Fruit fly (Drosophila melanogaster): ENCODE data around the gene MFS3.

The MFS3 gene

dm6 chr2L:1150554-1150953 is 7.6 kb downstream of the MFS3 start, which contains the start of the genes Tfb4 and Vps29 (continued):
- TF ChIP-seq CG1792 (GFP tag; optimal IDR thresholded peaks at IDR 0.05) (no peak), CG33557 (GFP tag; optimal IDR thresholded peaks at IDR 0.05) (no peak), dysf (GFP tag; IDR thresholded peaks at IDR 0.05) (peak; percentile 15; the same call in 1 of the 3 replicates), HmgD (GFP tag; optimal IDR thresholded peaks at IDR 0.05) (peak; percentile 59), Optix (GFP tag; IDR thresholded peaks at IDR 0.05) (no peak), onecut (GFP tag; IDR thresholded peaks at IDR 0.05) (no peak), nerfin-2 (GFP tag; IDR thresholded peaks at IDR 0.05; ENCODE audit: partially characterized antibody) (peak; percentile 98), CG11398 (GFP tag; optimal IDR thresholded peaks at IDR 0.05) (peak; percentile 25), vnd (GFP tag; IDR thresholded peaks at IDR 0.05; ENCODE audit: partially characterized antibody) (peak; percentile 93), hbn (GFP tag; IDR thresholded peaks at IDR 0.05; ENCODE audit: partially characterized antibody) (peak; percentile 89), zfh2 (GFP tag; optimal IDR thresholded peaks at IDR 0.05) (peak; percentile 84), CG3726 (GFP tag; IDR thresholded peaks at IDR 0.05) (no peak), H2.0 (GFP tag; IDR thresholded peaks at IDR 0.05) (peak; percentile 46; the same call in 1 of the 2 replicates), NfI (GFP tag; optimal IDR thresholded peaks at IDR 0.05) (peak; percentile 51), CG31388 (GFP tag; optimal IDR thresholded peaks at IDR 0.05) (no peak), ab (GFP tag; optimal IDR thresholded peaks at IDR 0.05) (no peak), exex (tag; optimal IDR thresholded peaks at IDR 0.05) (no peak), CG8944 (GFP tag; optimal IDR thresholded peaks at IDR 0.05) (no peak), unc-4 (GFP tag; IDR thresholded peaks at IDR 0.05; ENCODE audit: partially characterized antibody) (peak; percentile 86), Fer2 (tag; optimal IDR thresholded peaks at IDR 0.05) (no peak), Dbx (GFP tag; IDR thresholded peaks at IDR 0.05) (peak; percentile 65; the same call in 2 of the 3 replicates), CG1603 (tag; optimal IDR thresholded peaks at IDR 0.05) (no peak), crp (GFP tag; optimal IDR thresholded peaks at IDR 0.05) (peak in 1 of 2 experiments; percentile 61), en (GFP tag; optimal IDR thresholded peaks at IDR 0.05) (no peak), CG11695 (GFP tag; IDR thresholded peaks at IDR 0.05) (0 out of 3 replicates have a peak, but pooled peaks have one; percentile 12), gcm (GFP tag; optimal IDR thresholded peaks at IDR 0.05) (peak; percentile 21), aop (GFP tag; IDR thresholded peaks at IDR 0.05) (no peak), az2 (GFP tag; optimal IDR thresholded peaks at IDR 0.05) (peak; percentile 26), Mrtf (GFP tag; IDR thresholded peaks at IDR 0.05) (0 out of 3 replicates have a peak, but pooled peaks have one; percentile 21), CG17328 (GFP tag; IDR thresholded peaks at IDR 0.05) (peak; percentile 33; the same call in 1 of the 2 replicates), ERR (GFP tag; optimal IDR thresholded peaks at IDR 0.05) (peak; percentile 9), stc (GFP tag; IDR thresholded peaks at IDR 0.05) (no peak), ci (GFP tag; IDR thresholded peaks at IDR 0.05) (peak; percentile 87), dan (GFP tag; IDR thresholded peaks at IDR 0.05) (no peak), CG14014 (GFP tag; IDR thresholded peaks at IDR 0.05) (peak; percentile 23; the same call in 1 of the 2 replicates), CG2129 (GFP tag; IDR thresholded peaks at IDR 0.05; ENCODE audit: partially characterized antibody) (peak; percentile 70), rib (GFP tag; IDR thresholded peaks at IDR 0.05) (peak; percentile 62; the same call in 1 of the 2 replicates), Ada2b (GFP tag; IDR thresholded peaks at IDR 0.05) (peak; percentile 47; the same call in 1 of the 2 replicates), trem (tag; optimal IDR thresholded peaks at IDR 0.05) (peak; percentile 61), HmgZ (tag; optimal IDR thresholded peaks at IDR 0.05) (peak; percentile 56), lmd (GFP tag; IDR thresholded peaks at IDR 0.05) (no peak; the same call in 1 of the 2 replicates), Poxn (GFP tag; IDR thresholded peaks at IDR 0.05) (no peak), CG17802 (tag; optimal IDR thresholded peaks at IDR 0.05) (no peak), Ets97D (GFP tag; optimal IDR thresholded peaks at IDR 0.05) (peak; percentile 40), chif (GFP tag; optimal IDR thresholded peaks at IDR 0.05) (peak in 1 of 2 experiments; percentile 17), ATbp (GFP tag; optimal IDR thresholded peaks at IDR 0.05) (no peak), Rfx (GFP tag; IDR thresholded peaks at IDR 0.05) (peak; percentile 81), CG6689 (GFP tag; IDR thresholded peaks at IDR 0.05) (peak; percentile 75), crc (GFP tag; optimal IDR thresholded peaks at IDR 0.05) (peak; percentile 7), Taf1 (GFP tag; IDR thresholded peaks at IDR 0.05) (no peak), CG15011 (GFP tag; optimal IDR thresholded peaks at IDR 0.05) (no peak)
